Fruit fly (Drosophila melanogaster) whole organism, adult: Measurements from ENCODE around the gene janB.

Experiments used
- CG11617 ChIP-seq: fragments of 200-800 bp; sonication (Bioruptor generic); optimal IDR thresholded peaks from 2 replicates; lab custom pipeline; 2017; ENCODE audit warnings: mild to moderate bottlenecking, missing biosample characterization, missing genetic modification reagents, missing genetic modification characterization
- CG12768 ChIP-seq: fragments of 200-800 bp; sonication (Bioruptor generic); optimal IDR thresholded peaks from 2 replicates; lab custom pipeline; 2017; ENCODE audit warnings: missing biosample characterization, missing genetic modification characterization, mild to moderate bottlenecking, moderate library complexity, missing genetic modification reagents
- CG14711 ChIP-seq: fragments of 200-800 bp; sonication (Bioruptor generic); optimal IDR thresholded peaks from 2 replicates; lab custom pipeline; 2018; ENCODE audit warnings: missing biosample characterization, mild to moderate bottlenecking, missing genetic modification characterization, moderate library complexity
- CG1620 ChIP-seq: fragments of 200-800 bp; sonication (Bioruptor generic); optimal IDR thresholded peaks from 2 replicates; lab custom pipeline; 2016; ENCODE audit warnings: missing biosample characterization, missing genetic modification characterization
- CG33017 ChIP-seq: fragments of 200-800 bp; sonication (Bioruptor generic); optimal IDR thresholded peaks from 2 replicates; lab custom pipeline; 2018; ENCODE audit warnings: missing biosample characterization, mild to moderate bottlenecking, missing genetic modification characterization, moderate library complexity
- CG5204 ChIP-seq: fragments of 200-800 bp; sonication (Bioruptor generic); optimal IDR thresholded peaks from 2 replicates; lab custom pipeline; 2016; ENCODE audit warnings: missing biosample characterization, missing genetic modification characterization
- CG7045 ChIP-seq: fragments of 200-800 bp; sonication (Bioruptor generic); optimal IDR thresholded peaks from 2 replicates; lab custom pipeline; 2017; ENCODE audit warnings: missing biosample characterization, mild to moderate bottlenecking, missing genetic modification characterization
- CG7101 ChIP-seq: fragments of 200-800 bp; sonication (Bioruptor generic); optimal IDR thresholded peaks from 2 replicates; lab custom pipeline; 2018; ENCODE audit warnings: missing biosample characterization, mild to moderate bottlenecking, missing genetic modification characterization, moderate library complexity
- Clk ChIP-seq: fragments of 200-800 bp; sonication (Bioruptor generic); optimal IDR thresholded peaks from 2 replicates; lab custom pipeline; 2017; ENCODE audit warnings: missing biosample characterization, missing genetic modification characterization
- Crg-1 ChIP-seq: fragments of 200-800 bp; sonication (Bioruptor generic); optimal IDR thresholded peaks from 2 replicates; lab custom pipeline; 2016; ENCODE audit warnings: missing biosample characterization, missing genetic modification characterization
- Hr96 ChIP-seq: fragments of 200-800 bp; sonication (Bioruptor generic); optimal IDR thresholded peaks from 2 replicates; lab custom pipeline; 2016; ENCODE audit warnings: missing biosample characterization, missing genetic modification characterization
- Mnt ChIP-seq: fragments of 200-800 bp; sonication (Bioruptor generic); optimal IDR thresholded peaks from 2 replicates; lab custom pipeline; 2016; ENCODE audit warnings: missing biosample characterization, mild to moderate bottlenecking, missing genetic modification characterization
- bab1 ChIP-seq: fragments of 200-800 bp; sonication (Bioruptor generic); optimal IDR thresholded peaks from 3 replicates; lab custom pipeline; 2019; ENCODE audit warnings: missing biosample characterization, mild to moderate bottlenecking, missing genetic modification characterization, moderate library complexity
- cic ChIP-seq: fragments of 200-800 bp; sonication (Bioruptor generic); optimal IDR thresholded peaks from 2 replicates; lab custom pipeline; 2017; ENCODE audit warnings: missing biosample characterization, mild to moderate bottlenecking, missing genetic modification characterization, moderate library complexity
- cnc ChIP-seq, 2 experiments: fragments of >200 bp; optimal IDR thresholded peaks; 2 replicates each; lab custom pipeline; 2017
- kay ChIP-seq: fragments of 200-800 bp; sonication (Bioruptor generic); peaks from one replicate; lab custom pipeline; 2016; ENCODE audit warnings: missing biosample characterization, missing genetic modification characterization, borderline replicate concordance
- ovo ChIP-seq: fragments of 200-800 bp; sonication (Bioruptor generic); optimal IDR thresholded peaks from 2 replicates; lab custom pipeline; 2016; ENCODE audit warnings: missing biosample characterization, missing genetic modification characterization
- pad ChIP-seq: fragments of 200-800 bp; sonication (Bioruptor generic); optimal IDR thresholded peaks from 3 replicates; lab custom pipeline; 2017; ENCODE audit warnings: missing biosample characterization, missing genetic modification characterization, mild to moderate bottlenecking, moderate library complexity, missing genetic modification reagents
- tj ChIP-seq: fragments of 200-800 bp; sonication (Bioruptor generic); optimal IDR thresholded peaks from 3 replicates; lab custom pipeline; 2017; ENCODE audit warnings: missing biosample characterization, mild to moderate bottlenecking, missing genetic modification characterization, moderate library complexity
- toe ChIP-seq: fragments of 200-800 bp; sonication (Bioruptor generic); optimal IDR thresholded peaks from 2 replicates; lab custom pipeline; 2016; ENCODE audit warnings: missing biosample characterization, missing genetic modification characterization

Gene janB

dm6 chr3R:30058057-30058868 lies 19.7 kb upstream of the janB start, which contains the start of gene sima:
Gene sima, plus strand, starts transcription at chr3R:30058311.
- no peak for TF ChIP-seq Crg-1 (GFP tag; lab: Kevin White, UChicago)
- TF ChIP-seq Hr96 (GFP tag; lab: Kevin White, UChicago): no peak
- TF ChIP-seq Mnt (GFP tag; lab: Kevin White, UChicago): peak; percentile 55
- peak; percentile 15 for TF ChIP-seq CG7101 (tag; lab: Kevin White, UChicago)
- no peak for TF ChIP-seq tj (GFP tag; lab: Kevin White, UChicago)
- TF ChIP-seq CG1620 (GFP tag; lab: Kevin White, UChicago): no peak
- peak; percentile 40 for TF ChIP-seq CG11617 (GFP tag; lab: Kevin White, UChicago)
- TF ChIP-seq CG12768 (GFP tag; lab: Kevin White, UChicago): peak; percentile 57
- TF ChIP-seq CG14711 (tag; lab: Kevin White, UChicago): peak; percentile 48
- no peak for TF ChIP-seq cnc (optimal IDR thresholded peaks at IDR 0.05; lab: Kevin White, UChicago)
- no peak for TF ChIP-seq pad
- peak; percentile 26 for TF ChIP-seq bab1 (GFP tag; lab: Kevin White, UChicago)
- peak; percentile 12 for TF ChIP-seq toe (GFP tag; lab: Kevin White, UChicago)
- peak; percentile 28 for TF ChIP-seq CG33017 (tag; lab: Kevin White, UChicago)
- no peak for TF ChIP-seq kay (GFP tag; lab: Kevin White, UChicago)
- TF ChIP-seq Clk (GFP tag; lab: Kevin White, UChicago): no peak
- TF ChIP-seq CG5204: no peak
- TF ChIP-seq cic (GFP tag; lab: Kevin White, UChicago): peak; percentile 46
- peak; percentile 1 for TF ChIP-seq ovo
- no peak for TF ChIP-seq CG7045 (GFP tag; lab: Kevin White, UChicago)

dm6 chr3R:30056592-30057135 lies 18.1 kb upstream of the janB start, which contains the start of the genes CG7950 and Rpp14a:
Gene CG7950, plus strand, starts transcription at chr3R:30056859.
Gene Rpp14a, plus strand, starts transcription at chr3R:30056859.
- TF ChIP-seq CG7101 (tag; lab: Kevin White, UChicago) (peak; percentile 91), kay (GFP tag; lab: Kevin White, UChicago) (no peak), CG1620 (GFP tag; lab: Kevin White, UChicago) (peak; percentile 96), CG5204 (no peak), Crg-1 (GFP tag; lab: Kevin White, UChicago) (peak; percentile 73), CG7045 (GFP tag; lab: Kevin White, UChicago) (peak; percentile 70), bab1 (GFP tag; lab: Kevin White, UChicago) (peak; percentile 92), Mnt (GFP tag; lab: Kevin White, UChicago) (peak; percentile 93), CG33017 (tag; lab: Kevin White, UChicago) (peak; percentile 84), Clk (GFP tag; lab: Kevin White, UChicago) (peak; percentile 62), ovo (peak; percentile 71), CG12768 (GFP tag; lab: Kevin White, UChicago) (peak; percentile 73), CG14711 (tag; lab: Kevin White, UChicago) (peak; percentile 83), cic (GFP tag; lab: Kevin White, UChicago) (peak; percentile 40), Hr96 (GFP tag; lab: Kevin White, UChicago) (no peak), pad (peak; percentile 65), cnc (optimal IDR thresholded peaks at IDR 0.05; lab: Kevin White, UChicago) (no peak), CG11617 (GFP tag; lab: Kevin White, UChicago) (peak; percentile 90), toe (GFP tag; lab: Kevin White, UChicago) (peak; percentile 87), tj (GFP tag; lab: Kevin White, UChicago) (peak; percentile 73)

- TF ChIP-seq CG12768 (GFP tag; lab: Kevin White, UChicago): no peak
- no peak for TF ChIP-seq pad
- TF ChIP-seq kay (GFP tag; lab: Kevin White, UChicago): no peak
- TF ChIP-seq CG1620 (GFP tag; lab: Kevin White, UChicago): peak; percentile 62
- TF ChIP-seq CG33017 (tag; lab: Kevin White, UChicago): no peak
- TF ChIP-seq CG7101 (tag; lab: Kevin White, UChicago): peak; percentile 42
- TF ChIP-seq tj (GFP tag; lab: Kevin White, UChicago): no peak
- TF ChIP-seq Clk (GFP tag; lab: Kevin White, UChicago): no peak
- TF ChIP-seq Mnt (GFP tag; lab: Kevin White, UChicago): no peak
- TF ChIP-seq Crg-1 (GFP tag; lab: Kevin White, UChicago): no peak
- TF ChIP-seq cnc (optimal IDR thresholded peaks at IDR 0.05; lab: Kevin White, UChicago): no peak
- TF ChIP-seq CG14711 (tag; lab: Kevin White, UChicago): peak; percentile 22
- no peak for TF ChIP-seq CG5204
- TF ChIP-seq Hr96 (GFP tag; lab: Kevin White, UChicago): no peak
- TF ChIP-seq bab1 (GFP tag; lab: Kevin White, UChicago): peak; percentile 18
Observed at dm6 chr3R:30055915-30056544, 17.5 kb upstream of the janB start, which contains the start of the genes Rpp14b and spn-A. Gene Rpp14b, plus strand, starts transcription at chr3R:30055957. Gene spn-A, minus strand, starts transcription at chr3R:30056037.

- TF ChIP-seq CG11617 (GFP tag; lab: Kevin White, UChicago) (no peak), CG12768 (GFP tag; lab: Kevin White, UChicago) (no peak), cic (GFP tag; lab: Kevin White, UChicago) (peak; percentile 40), kay (GFP tag; lab: Kevin White, UChicago) (no peak), CG14711 (tag; lab: Kevin White, UChicago) (no peak), ovo (peak; percentile 26), Mnt (GFP tag; lab: Kevin White, UChicago) (peak; percentile 24), CG7101 (tag; lab: Kevin White, UChicago) (peak; percentile 43), CG33017 (tag; lab: Kevin White, UChicago) (no peak), Hr96 (GFP tag; lab: Kevin White, UChicago) (no peak), pad (no peak), tj (GFP tag; lab: Kevin White, UChicago) (peak; percentile 80), Clk (GFP tag; lab: Kevin White, UChicago) (no peak), bab1 (GFP tag; lab: Kevin White, UChicago) (peak; percentile 71), CG1620 (GFP tag; lab: Kevin White, UChicago) (peak; percentile 46), toe (GFP tag; lab: Kevin White, UChicago) (no peak), CG5204 (no peak)
Observed at dm6 chr3R:30052455-30053046, 14.0 kb upstream of the janB start, which contains the start of gene Jasper. Gene Jasper, plus strand, starts transcription at chr3R:30052514.
